Worm (Caenorhabditis elegans) whole organism, L2 larva: ENCODE results near the gene F16B4.4.

Source experiments
- C34F6.9 ChIP-seq: fragments of 150-350 bp; optimal IDR thresholded peaks from 2 replicates; lab custom pipeline; 2014; ENCODE audit warnings: missing biosample characterization, missing genetic modification characterization
- F13H6.1 ChIP-seq: sonication (generic microtip); optimal IDR thresholded peaks from 2 replicates; lab custom pipeline; 2016; ENCODE audit warnings: missing genetic modification characterization, missing compliant biosample characterization
- R02D3.7 ChIP-seq: fragments of 150-350 bp; optimal IDR thresholded peaks from 2 replicates; lab custom pipeline; 2014; ENCODE audit warnings: missing biosample characterization, missing genetic modification characterization
- Y55F3AM.14 ChIP-seq: fragments of 200-800 bp; sonication (Bioruptor generic); optimal IDR thresholded peaks from 2 replicates; lab custom pipeline; 2018; ENCODE audit warnings: mild to moderate bottlenecking, missing genetic modification characterization, missing compliant biosample characterization
- ZK546.5 ChIP-seq: sonication (generic microtip); optimal IDR thresholded peaks from 2 replicates; lab custom pipeline; 2017; ENCODE audit warnings: missing biosample characterization, missing genetic modification characterization
- alr-1 ChIP-seq: fragments of 150-350 bp; optimal IDR thresholded peaks from 2 replicates; lab custom pipeline; 2014; ENCODE audit warnings: missing biosample characterization, missing genetic modification characterization
- aly-2 ChIP-seq: fragments of 150-350 bp; optimal IDR thresholded peaks from 2 replicates; lab custom pipeline; 2014; ENCODE audit warnings: missing biosample characterization, missing genetic modification characterization
- ama-1 ChIP-seq: fragments of 150-350 bp; optimal IDR thresholded peaks from 2 replicates; lab custom pipeline; 2018; ENCODE audit warnings: inconsistent platforms
- blmp-1 ChIP-seq: sonication (generic microtip); optimal IDR thresholded peaks from 2 replicates; lab custom pipeline; 2017; ENCODE audit warnings: missing genetic modification characterization, mild to moderate bottlenecking, missing compliant biosample characterization, antibody characterized with exemption, moderate library complexity; ENCODE audit not compliant: insufficient read depth
- ceh-16 ChIP-seq: fragments of 150-350 bp; optimal IDR thresholded peaks from 2 replicates; lab custom pipeline; 2014; ENCODE audit warnings: missing biosample characterization, missing genetic modification characterization
- ceh-82 ChIP-seq: fragments of 150-350 bp; optimal IDR thresholded peaks from 2 replicates; lab custom pipeline; 2014; ENCODE audit warnings: missing biosample characterization, missing genetic modification characterization
- crh-2 ChIP-seq: sonication (generic microtip); optimal IDR thresholded peaks from 2 replicates; lab custom pipeline; 2017; ENCODE audit warnings: missing biosample characterization, missing genetic modification characterization
- dmd-4 ChIP-seq: sonication (generic microtip); optimal IDR thresholded peaks from 2 replicates; lab custom pipeline; 2017; ENCODE audit warnings: missing biosample characterization, missing genetic modification characterization
- egl-27 ChIP-seq: sonication (generic microtip); optimal IDR thresholded peaks from 3 replicates; lab custom pipeline; 2017; ENCODE audit warnings: missing biosample characterization, missing genetic modification reagents, missing genetic modification characterization
- elt-1 ChIP-seq: fragments of 150-350 bp; optimal IDR thresholded peaks from 2 replicates; lab custom pipeline; 2014; ENCODE audit warnings: missing biosample characterization, missing genetic modification characterization
- elt-3 ChIP-seq: sonication (generic microtip); optimal IDR thresholded peaks from 2 replicates; lab custom pipeline; 2017; ENCODE audit warnings: missing biosample characterization, missing genetic modification characterization
- fos-1 ChIP-seq: fragments of 150-350 bp; optimal IDR thresholded peaks from 2 replicates; lab custom pipeline; 2014; ENCODE audit warnings: missing biosample characterization, missing genetic modification characterization
- gmeb-1 ChIP-seq: fragments of 150-350 bp; optimal IDR thresholded peaks from 2 replicates; lab custom pipeline; 2014; ENCODE audit warnings: missing biosample characterization, missing genetic modification characterization
- lin-11 ChIP-seq: fragments of 150-350 bp; sonication (generic microtip); optimal IDR thresholded peaks from 2 replicates; lab custom pipeline; 2014; ENCODE audit warnings: missing biosample characterization, missing genetic modification characterization, inconsistent platforms, mixed read lengths
- lin-13 ChIP-seq: fragments of 150-350 bp; optimal IDR thresholded peaks from 2 replicates; lab custom pipeline; 2014; ENCODE audit warnings: missing biosample characterization, missing genetic modification reagents, missing genetic modification characterization
- lin-39 ChIP-seq: fragments of 150-350 bp; optimal IDR thresholded peaks from 2 replicates; lab custom pipeline; 2014; ENCODE audit warnings: missing biosample characterization, missing genetic modification reagents, missing genetic modification characterization
- lsy-2 ChIP-seq, 2 experiments: fragments of 150-350 bp in 1 of 2; sonication (generic microtip) in 1 of 2; optimal IDR thresholded peaks; 2 replicates each; lab custom pipeline; 2014 to 2017; ENCODE audit warnings: missing biosample characterization in 2 of 2, missing genetic modification characterization in 2 of 2
- mab-5 ChIP-seq: fragments of 150-350 bp; optimal IDR thresholded peaks from 2 replicates; lab custom pipeline; 2014; ENCODE audit warnings: missing biosample characterization, missing genetic modification characterization
- mbf-1 ChIP-seq: sonication (generic microtip); optimal IDR thresholded peaks from 2 replicates; lab custom pipeline; 2017; ENCODE audit warnings: missing biosample characterization, missing genetic modification characterization
- mdl-1 ChIP-seq, 2 experiments: fragments of 150-350 bp in 1 of 2; sonication (generic microtip) in 1 of 2; optimal IDR thresholded peaks; 2 replicates each; lab custom pipeline; 2017; ENCODE audit warnings: missing biosample characterization in 2 of 2, missing genetic modification characterization in 2 of 2
- nhr-10 ChIP-seq: sonication (generic microtip); optimal IDR thresholded peaks from 2 replicates; lab custom pipeline; 2017; ENCODE audit warnings: missing biosample characterization, missing genetic modification characterization
- nhr-11 ChIP-seq: fragments of 150-350 bp; optimal IDR thresholded peaks from 2 replicates; lab custom pipeline; 2014; ENCODE audit warnings: missing biosample characterization, missing genetic modification characterization
- nhr-12 ChIP-seq: fragments of 150-350 bp; optimal IDR thresholded peaks from 2 replicates; lab custom pipeline; 2014; ENCODE audit warnings: missing biosample characterization, missing genetic modification characterization
- nhr-129 ChIP-seq: fragments of 150-350 bp; optimal IDR thresholded peaks from 2 replicates; lab custom pipeline; 2014; ENCODE audit warnings: missing biosample characterization, missing genetic modification characterization
- nhr-21 ChIP-seq: fragments of 150-350 bp; optimal IDR thresholded peaks from 2 replicates; lab custom pipeline; 2014; ENCODE audit warnings: missing biosample characterization, missing genetic modification characterization
- nhr-23 ChIP-seq: fragments of 150-350 bp; optimal IDR thresholded peaks from 2 replicates; lab custom pipeline; 2014; ENCODE audit warnings: missing biosample characterization, missing genetic modification reagents, missing genetic modification characterization
- nhr-237 ChIP-seq: fragments of 150-350 bp; optimal IDR thresholded peaks from 2 replicates; lab custom pipeline; 2014; ENCODE audit warnings: missing biosample characterization, missing genetic modification characterization
- nhr-25 ChIP-seq: fragments of 150-350 bp; sonication (generic microtip); optimal IDR thresholded peaks from 3 replicates; lab custom pipeline; 2014; ENCODE audit warnings: missing biosample characterization, missing genetic modification characterization
- nhr-6 ChIP-seq: fragments of 150-350 bp; optimal IDR thresholded peaks from 2 replicates; lab custom pipeline; 2014; ENCODE audit warnings: missing biosample characterization, missing genetic modification characterization
- nhr-77 ChIP-seq: fragments of 150-350 bp; optimal IDR thresholded peaks from 2 replicates; lab custom pipeline; 2014; ENCODE audit warnings: missing biosample characterization, missing genetic modification characterization
- peb-1 ChIP-seq: fragments of 150-350 bp; optimal IDR thresholded peaks from 2 replicates; lab custom pipeline; 2014; ENCODE audit warnings: missing biosample characterization, missing genetic modification characterization
- sem-4 ChIP-seq: fragments of 150-350 bp; optimal IDR thresholded peaks from 2 replicates; lab custom pipeline; 2014; ENCODE audit warnings: missing biosample characterization, missing genetic modification reagents, missing genetic modification characterization
- skn-1 ChIP-seq: sonication (generic microtip); optimal IDR thresholded peaks from 2 replicates; lab custom pipeline; 2017; ENCODE audit warnings: missing biosample characterization, missing genetic modification characterization
- sma-3 ChIP-seq: sonication (generic microtip); optimal IDR thresholded peaks from 2 replicates; lab custom pipeline; 2016; ENCODE audit warnings: missing genetic modification reagents, missing genetic modification characterization, missing compliant biosample characterization
- sma-9 ChIP-seq, 2 experiments: fragments of 150-350 bp in 1 of 2; sonication (generic microtip) in 1 of 2; optimal IDR thresholded peaks; 2 replicates each; lab custom pipeline; 2014 to 2016; ENCODE audit warnings: missing genetic modification characterization in 2 of 2, mild to moderate bottlenecking in 1 of 2, missing biosample characterization in 1 of 2, missing compliant biosample characterization in 1 of 2, missing genetic modification reagents in 1 of 2, moderate library complexity in 1 of 2
- snpc-4 ChIP-seq: fragments of 150-350 bp; optimal IDR thresholded peaks from 2 replicates; lab custom pipeline; 2014; ENCODE audit warnings: missing biosample characterization, missing genetic modification characterization
- unc-39 ChIP-seq: fragments of 150-350 bp; optimal IDR thresholded peaks from 2 replicates; lab custom pipeline; 2014; ENCODE audit warnings: missing biosample characterization, missing genetic modification characterization
- unc-55 ChIP-seq: fragments of 150-350 bp; sonication (generic microtip); optimal IDR thresholded peaks from 3 replicates; lab custom pipeline; 2014; ENCODE audit warnings: missing biosample characterization, missing genetic modification reagents, missing genetic modification characterization
- unc-62 ChIP-seq: fragments of 150-350 bp; optimal IDR thresholded peaks from 2 replicates; lab custom pipeline; 2014; ENCODE audit warnings: missing biosample characterization, missing genetic modification reagents, missing genetic modification characterization
- zag-1 ChIP-seq: fragments of 150-350 bp; optimal IDR thresholded peaks from 2 replicates; lab custom pipeline; 2014; ENCODE audit warnings: missing biosample characterization, missing genetic modification characterization
- ztf-1 ChIP-seq: fragments of 200-800 bp; sonication (Bioruptor generic); conservative IDR thresholded peaks from 2 replicates; pipeline ENCODE4 v1.3.6; 2022; ENCODE audit warnings: missing genetic modification characterization, missing compliant biosample characterization
- ztf-11 ChIP-seq: sonication (generic microtip); optimal IDR thresholded peaks from 2 replicates; lab custom pipeline; 2017; ENCODE audit warnings: missing biosample characterization, missing genetic modification characterization
- ztf-4 ChIP-seq: fragments of 150-350 bp; optimal IDR thresholded peaks from 2 replicates; lab custom pipeline; 2014; ENCODE audit warnings: missing biosample characterization, missing genetic modification characterization

F16B4.4 gene

ce11 chrV:1607790-1608189 lies 14.0 kb downstream of the F16B4.4 start, which contains the start of gene nhr-178:
nhr-178 (minus strand) TSS chrV:1607953.
- no peak for TF ChIP-seq ceh-82 (tag; lab: Kevin White, UChicago)
- no peak for TF ChIP-seq skn-1 (tag; lab: Kevin White, UChicago)
- TF ChIP-seq mdl-1 (tag; optimal IDR thresholded peaks at IDR 0.05; lab: Kevin White, UChicago), result no peak
- no peak for TF ChIP-seq lin-11 (tag; lab: Kevin White, UChicago)
- no peak for TF ChIP-seq dmd-4
- TF ChIP-seq fos-1 (tag; lab: Kevin White, UChicago), result peak; percentile 92
- no peak for TF ChIP-seq R02D3.7 (tag; lab: Kevin White, UChicago)
- no peak for TF ChIP-seq C34F6.9 (tag; lab: Kevin White, UChicago)
- TF ChIP-seq nhr-23, result no peak
- TF ChIP-seq unc-55 (GFP tag; lab: Kevin White, UChicago), result no peak
- peak; percentile 85 for TF ChIP-seq F13H6.1
- TF ChIP-seq blmp-1, result peak; percentile 18
- TF ChIP-seq peb-1 (tag; lab: Kevin White, UChicago), result no peak
- no peak for TF ChIP-seq nhr-11 (tag; lab: Kevin White, UChicago)
- no peak for TF ChIP-seq gmeb-1
- no peak for TF ChIP-seq ZK546.5 (tag; lab: Kevin White, UChicago)
- no peak for TF ChIP-seq ceh-16
- TF ChIP-seq ztf-1 (GFP tag; lab: Robert Waterston, UW), result no peak
- TF ChIP-seq nhr-129 (tag; lab: Kevin White, UChicago), result peak; percentile 12
- no peak for TF ChIP-seq unc-62 (GFP tag; lab: Kevin White, UChicago)
- TF ChIP-seq egl-27 (tag; lab: Kevin White, UChicago), result no peak
- no peak for TF ChIP-seq ztf-11 (tag; lab: Kevin White, UChicago)
- TF ChIP-seq ama-1, result no peak
- TF ChIP-seq lin-39, result no peak
- TF ChIP-seq crh-2, result peak; percentile 25
- TF ChIP-seq elt-3, result no peak
- no peak for TF ChIP-seq nhr-21 (tag; lab: Kevin White, UChicago)
- no peak for TF ChIP-seq nhr-6 (tag; lab: Kevin White, UChicago)
- TF ChIP-seq sma-9 (GFP tag; optimal IDR thresholded peaks at IDR 0.05; lab: Kevin White, UChicago), result peak; percentile 76
- no peak for TF ChIP-seq sma-9 (tag; optimal IDR thresholded peaks at IDR 0.05; lab: Kevin White, UChicago)
- no peak for TF ChIP-seq aly-2
- TF ChIP-seq ztf-4, result no peak
- TF ChIP-seq zag-1 (tag; lab: Kevin White, UChicago), result no peak
- no peak for TF ChIP-seq nhr-12
- no peak for TF ChIP-seq alr-1 (tag; lab: Kevin White, UChicago)
- TF ChIP-seq sem-4, result no peak
- no peak for TF ChIP-seq lin-13 (GFP tag; lab: Kevin White, UChicago)
- TF ChIP-seq nhr-77 (tag; lab: Kevin White, UChicago), result no peak
- peak; percentile 64 for TF ChIP-seq nhr-25 (tag; lab: Kevin White, UChicago)
- TF ChIP-seq snpc-4 (tag; lab: Kevin White, UChicago), result no peak
- peak; percentile 77 for TF ChIP-seq sma-3 (GFP tag; lab: Kevin White, UChicago)
- TF ChIP-seq mab-5 (tag; lab: Kevin White, UChicago), result no peak
- peak; percentile 48 for TF ChIP-seq Y55F3AM.14 (GFP tag; lab: Kevin White, UChicago)
- TF ChIP-seq nhr-10 (tag; lab: Kevin White, UChicago), result no peak
- TF ChIP-seq unc-39 (tag; lab: Kevin White, UChicago), result no peak
- no peak for TF ChIP-seq nhr-237
- TF ChIP-seq mbf-1 (tag; lab: Kevin White, UChicago), result no peak
- TF ChIP-seq lsy-2 (tag; optimal IDR thresholded peaks at IDR 0.05; lab: Kevin White, UChicago), result no peak
- no peak for TF ChIP-seq elt-1 (tag; lab: Kevin White, UChicago)
